Fruit fly (Drosophila melanogaster) whole organism, prepupa: ENCODE results near the gene mia.

Experiments used
- CG10631 ChIP-seq: fragments of 200-800 bp; sonication (Bioruptor generic); optimal IDR thresholded peaks from 2 replicates; lab custom pipeline; 2016; ENCODE audit warnings: missing biosample characterization, missing genetic modification characterization
- CG10669 ChIP-seq: fragments of 200-800 bp; sonication (Bioruptor generic); optimal IDR thresholded peaks from 3 replicates; lab custom pipeline; 2018; ENCODE audit warnings: missing biosample characterization, mild to moderate bottlenecking, missing genetic modification characterization, moderate library complexity
- CG11294 ChIP-seq: fragments of 200-800 bp; sonication (Bioruptor generic); IDR thresholded peaks from 2 replicates; pipeline ENCODE4 v1.3.6; 2022; ENCODE audit warnings: missing biosample characterization, missing genetic modification characterization
- CG11762 ChIP-seq: fragments of 200-800 bp; sonication (Bioruptor generic); optimal IDR thresholded peaks from 3 replicates; lab custom pipeline; 2016; ENCODE audit warnings: missing biosample characterization, missing genetic modification characterization; ENCODE audit not compliant: insufficient read depth
- CG15336 ChIP-seq: fragments of 200-800 bp; sonication (Bioruptor generic); IDR thresholded peaks from 2 replicates; pipeline ENCODE4 v1.3.6; 2022; ENCODE audit warnings: missing biosample characterization, missing genetic modification characterization
- CG1621 ChIP-seq: fragments of 200-800 bp; sonication (Bioruptor generic); optimal IDR thresholded peaks from 3 replicates; lab custom pipeline; 2018; ENCODE audit warnings: missing biosample characterization, mild to moderate bottlenecking, missing genetic modification characterization
- CG16779 ChIP-seq: fragments of 200-800 bp; sonication (Bioruptor generic); optimal IDR thresholded peaks from 3 replicates; lab custom pipeline; 2017; ENCODE audit warnings: missing biosample characterization, mild to moderate bottlenecking, missing genetic modification characterization
- CG3032 ChIP-seq: fragments of 200-800 bp; optimal IDR thresholded peaks from 2 replicates; lab custom pipeline; 2019; ENCODE audit warnings: missing biosample characterization, mild to moderate bottlenecking, missing genetic modification characterization, moderate library complexity
- CG31627 ChIP-seq: fragments of 200-800 bp; sonication (Bioruptor generic); optimal IDR thresholded peaks from 3 replicates; lab custom pipeline; 2016; ENCODE audit warnings: missing biosample characterization, missing genetic modification characterization
- CG32006 ChIP-seq: fragments of 200-800 bp; sonication (Bioruptor generic); optimal IDR thresholded peaks from 3 replicates; lab custom pipeline; 2017; ENCODE audit warnings: missing biosample characterization, mild to moderate bottlenecking, missing genetic modification characterization
- CG3919 ChIP-seq: fragments of 200-800 bp; sonication (Bioruptor generic); optimal IDR thresholded peaks from 3 replicates; lab custom pipeline; 2016; ENCODE audit warnings: missing biosample characterization, missing genetic modification characterization
- CG4318 ChIP-seq: fragments of 200-800 bp; sonication (Bioruptor generic); optimal IDR thresholded peaks from 3 replicates; lab custom pipeline; 2017; ENCODE audit warnings: missing biosample characterization, mild to moderate bottlenecking, missing genetic modification characterization
- CG6163 ChIP-seq: fragments of 200-800 bp; sonication (Bioruptor generic); IDR thresholded peaks from 3 replicates; pipeline ENCODE4 v1.3.6; 2022; ENCODE audit warnings: missing biosample characterization, missing genetic modification characterization
- CG6854 ChIP-seq: fragments of 200-800 bp; sonication (Bioruptor generic); optimal IDR thresholded peaks from 2 replicates; lab custom pipeline; 2017; ENCODE audit warnings: missing biosample characterization, mild to moderate bottlenecking, missing genetic modification characterization
- CG8119 ChIP-seq: fragments of 200-800 bp; sonication (Bioruptor generic); IDR thresholded peaks from 3 replicates; pipeline ENCODE4 v1.3.6; 2022; ENCODE audit warnings: missing biosample characterization, missing genetic modification characterization
- CG8632 ChIP-seq: fragments of 200-800 bp; sonication (Bioruptor generic); optimal IDR thresholded peaks from 3 replicates; lab custom pipeline; 2016; ENCODE audit warnings: missing biosample characterization, missing genetic modification characterization
- CG9139 ChIP-seq: fragments of 200-800 bp; sonication (Bioruptor generic); optimal IDR thresholded peaks from 3 replicates; lab custom pipeline; 2017; ENCODE audit warnings: missing biosample characterization, mild to moderate bottlenecking, missing genetic modification characterization
- Eip78C ChIP-seq: fragments of 200-800 bp; sonication (Bioruptor generic); peaks from one replicate; lab custom pipeline; 2016; ENCODE audit warnings: missing biosample characterization, missing genetic modification characterization
- Eip93F ChIP-seq: fragments of 200-800 bp; sonication (Bioruptor generic); optimal IDR thresholded peaks from 2 replicates; lab custom pipeline; 2016; ENCODE audit warnings: missing biosample characterization, mild to moderate bottlenecking, missing genetic modification characterization
- Ets21C ChIP-seq: fragments of 200-800 bp; sonication (Bioruptor generic); optimal IDR thresholded peaks from 3 replicates; lab custom pipeline; 2016; ENCODE audit warnings: missing biosample characterization, missing genetic modification characterization
- Ets96B ChIP-seq: fragments of 200-800 bp; optimal IDR thresholded peaks from 2 replicates; lab custom pipeline; 2019; ENCODE audit warnings: missing biosample characterization, mild to moderate bottlenecking, missing genetic modification characterization, moderate library complexity
- Gug ChIP-seq: fragments of 200-800 bp; sonication (Bioruptor generic); IDR thresholded peaks from 2 replicates; pipeline ENCODE4 v1.3.6; 2022; ENCODE audit warnings: missing biosample characterization, missing genetic modification characterization
- Hr38 ChIP-seq: sonication (Bioruptor generic); optimal IDR thresholded peaks from 2 replicates; lab custom pipeline; 2016; ENCODE audit warnings: missing biosample characterization, missing genetic modification characterization
- Hr39 ChIP-seq: fragments of 200-800 bp; sonication (Bioruptor generic); optimal IDR thresholded peaks from 2 replicates; lab custom pipeline; 2016; ENCODE audit warnings: missing biosample characterization, missing genetic modification characterization
- Hr4 ChIP-seq: fragments of 200-800 bp; sonication (Bioruptor generic); optimal IDR thresholded peaks from 3 replicates; lab custom pipeline; 2016; ENCODE audit warnings: missing biosample characterization, missing genetic modification characterization
- Lpt ChIP-seq: fragments of 200-800 bp; sonication (Bioruptor generic); optimal IDR thresholded peaks from 3 replicates; lab custom pipeline; 2016; ENCODE audit warnings: missing biosample characterization, missing genetic modification characterization
- OdsH ChIP-seq: fragments of 200-800 bp; sonication (Bioruptor generic); optimal IDR thresholded peaks from 3 replicates; lab custom pipeline; 2016; ENCODE audit warnings: missing biosample characterization, missing genetic modification characterization
- Smox ChIP-seq: fragments of 200-800 bp; sonication (Bioruptor generic); optimal IDR thresholded peaks from 3 replicates; lab custom pipeline; 2016; ENCODE audit warnings: missing biosample characterization, missing genetic modification characterization
- Sox14 ChIP-seq: fragments of 200-800 bp; sonication (Bioruptor generic); optimal IDR thresholded peaks from 3 replicates; lab custom pipeline; 2016; ENCODE audit warnings: missing biosample characterization, missing genetic modification characterization
- Sox15 ChIP-seq: fragments of 200-800 bp; sonication (Bioruptor generic); optimal IDR thresholded peaks from 3 replicates; lab custom pipeline; 2016; ENCODE audit warnings: missing biosample characterization, missing genetic modification characterization
- achi ChIP-seq: fragments of 200-800 bp; sonication (Bioruptor generic); optimal IDR thresholded peaks from 3 replicates; lab custom pipeline; 2016; ENCODE audit warnings: missing biosample characterization, missing genetic modification characterization
- cyc ChIP-seq: fragments of 200-800 bp; sonication (Bioruptor generic); optimal IDR thresholded peaks from 3 replicates; lab custom pipeline; 2016; ENCODE audit warnings: missing biosample characterization, missing genetic modification characterization
- dac ChIP-seq: fragments of 200-800 bp; sonication (Bioruptor generic); optimal IDR thresholded peaks from 2 replicates; lab custom pipeline; 2017; ENCODE audit warnings: missing biosample characterization, mild to moderate bottlenecking, missing genetic modification characterization
- dsx ChIP-seq: fragments of 200-800 bp; optimal IDR thresholded peaks from 3 replicates; lab custom pipeline; 2019; ENCODE audit warnings: missing biosample characterization, mild to moderate bottlenecking, missing genetic modification characterization, moderate library complexity; ENCODE audit not compliant: poor library complexity, severe bottlenecking
- eg ChIP-seq: fragments of 200-800 bp; sonication (Bioruptor generic); IDR thresholded peaks from 3 replicates; pipeline ENCODE4 v1.3.6; 2022; ENCODE audit warnings: missing biosample characterization, missing genetic modification characterization
- esn ChIP-seq: fragments of 200-800 bp; sonication (Bioruptor generic); optimal IDR thresholded peaks from 2 replicates; lab custom pipeline; 2016; ENCODE audit warnings: missing biosample characterization, mild to moderate bottlenecking, missing genetic modification characterization, moderate library complexity
- fd59A ChIP-seq: fragments of 200-800 bp; sonication (Bioruptor generic); optimal IDR thresholded peaks from 2 replicates; lab custom pipeline; 2017; ENCODE audit warnings: missing biosample characterization, mild to moderate bottlenecking, missing genetic modification characterization, missing genetic modification reagents
- fd85E ChIP-seq: fragments of 200-800 bp; sonication (Bioruptor generic); optimal IDR thresholded peaks from 3 replicates; lab custom pipeline; 2016; ENCODE audit warnings: missing biosample characterization, missing genetic modification characterization
- fkh ChIP-seq: fragments of 200-800 bp; sonication (Bioruptor generic); optimal IDR thresholded peaks from 3 replicates; lab custom pipeline; 2017; ENCODE audit warnings: missing biosample characterization, mild to moderate bottlenecking, missing genetic modification characterization, moderate library complexity
- lz ChIP-seq: fragments of 200-800 bp; sonication (Bioruptor generic); optimal IDR thresholded peaks from 3 replicates; lab custom pipeline; 2016; ENCODE audit warnings: missing biosample characterization, missing genetic modification characterization
- pdm3 ChIP-seq: fragments of 200-800 bp; sonication (Bioruptor generic); optimal IDR thresholded peaks from 3 replicates; lab custom pipeline; 2016; ENCODE audit warnings: missing biosample characterization, missing genetic modification characterization
- salr ChIP-seq, 2 experiments: fragments of 200-800 bp; sonication (Bioruptor generic); optimal IDR thresholded peaks; 3 replicates each; lab custom pipeline; 2016 to 2018; ENCODE audit warnings: missing biosample characterization in 2 of 2, missing genetic modification characterization in 2 of 2, mild to moderate bottlenecking in 1 of 2
- spab ChIP-seq: fragments of 200-800 bp; sonication (Bioruptor generic); optimal IDR thresholded peaks from 2 replicates; lab custom pipeline; 2017; ENCODE audit warnings: missing biosample characterization, mild to moderate bottlenecking, missing genetic modification characterization, missing genetic modification reagents
- ss ChIP-seq, 2 experiments: fragments of 200-800 bp; sonication (Bioruptor generic); optimal IDR thresholded peaks; 2 replicates in 1 of 2; 3 replicates in 1 of 2; lab custom pipeline; 2017 to 2018; ENCODE audit warnings: mild to moderate bottlenecking in 2 of 2, missing biosample characterization in 2 of 2, missing genetic modification characterization in 2 of 2, moderate library complexity in 1 of 2
- svp ChIP-seq: fragments of 200-800 bp; sonication (Bioruptor generic); peaks from one replicate; lab custom pipeline; 2016; ENCODE audit warnings: missing biosample characterization, missing genetic modification characterization
- topi ChIP-seq: fragments of 200-800 bp; sonication (Bioruptor generic); optimal IDR thresholded peaks from 3 replicates; lab custom pipeline; 2016; ENCODE audit warnings: missing biosample characterization, missing genetic modification characterization
- vri ChIP-seq: fragments of 200-800 bp; sonication (Bioruptor generic); optimal IDR thresholded peaks from 3 replicates; lab custom pipeline; 2016; ENCODE audit warnings: missing biosample characterization, mild to moderate bottlenecking, missing genetic modification characterization

mia gene

dm6 chr3R:5568590-5568989, 17.6 kb upstream of the mia start, which contains the start of the genes CG2931 and Rheb (continued):
- peak; percentile 63 for TF ChIP-seq Hr39 (GFP tag; lab: Kevin White, UChicago)

DNA sequence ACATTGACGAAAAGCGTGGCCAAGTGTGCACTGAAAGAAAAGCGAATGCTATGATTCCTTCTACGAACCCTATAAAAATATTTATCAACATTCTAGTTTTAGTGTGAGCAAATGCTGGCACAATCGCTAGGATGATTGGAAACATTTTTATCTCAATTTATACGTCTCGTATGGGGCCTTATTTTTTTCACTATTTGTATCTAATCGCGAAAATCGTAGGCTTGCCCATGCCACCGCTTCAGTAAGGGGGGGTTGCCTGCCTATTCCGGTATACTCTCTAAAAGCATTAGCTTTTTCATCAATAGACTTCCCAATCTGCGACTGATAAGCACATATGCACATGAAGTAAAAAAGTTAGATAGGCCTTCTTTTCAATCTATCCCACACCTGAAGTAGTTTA, 14.7 kb upstream of the mia start:
- TF ChIP-seq svp (GFP tag; lab: Kevin White, UChicago) (peak; percentile 80), CG11294 (peak; percentile 82), dac (GFP tag; lab: Kevin White, UChicago) (peak; percentile 55), Sox15 (GFP tag; lab: Kevin White, UChicago) (no peak), CG9139 (GFP tag; lab: Kevin White, UChicago) (no peak), CG3032 (tag; lab: Kevin White, UChicago) (no peak), CG11762 (GFP tag; lab: Kevin White, UChicago) (peak; percentile 23), vri (GFP tag; lab: Kevin White, UChicago) (peak; percentile 87), CG8119 (GFP tag; lab: Robert Waterston, UW) (peak; percentile 87), fd85E (no peak), dsx (GFP tag; lab: Kevin White, UChicago) (no peak), CG10631 (no peak), salr (GFP tag; optimal IDR thresholded peaks at IDR 0.05; lab: Kevin White, UChicago) (no peak), CG10669 (GFP tag; lab: Kevin White, UChicago) (no peak), CG6854 (GFP tag; lab: Kevin White, UChicago) (no peak), CG31627 (peak; percentile 31), CG15336 (GFP tag; lab: Robert Waterston, UW) (peak; percentile 89), CG4318 (no peak), cyc (no peak), CG8632 (GFP tag; lab: Kevin White, UChicago) (no peak), Eip78C (GFP tag; lab: Kevin White, UChicago) (peak; percentile 63), CG1621 (tag; lab: Kevin White, UChicago) (no peak), CG3919 (GFP tag; lab: Kevin White, UChicago) (no peak), ss (GFP tag; optimal IDR thresholded peaks at IDR 0.05; lab: Kevin White, UChicago) (no peak), Lpt (peak; percentile 61), Sox14 (GFP tag; lab: Kevin White, UChicago) (peak; percentile 56), Ets96B (tag; lab: Kevin White, UChicago) (no peak), Smox (GFP tag; lab: Kevin White, UChicago) (no peak), CG6163 (peak; percentile 92), OdsH (GFP tag; lab: Kevin White, UChicago) (no peak), CG16779 (tag; lab: Kevin White, UChicago) (peak; percentile 42), Hr4 (GFP tag; lab: Kevin White, UChicago) (peak; percentile 90), fd59A (GFP tag; lab: Kevin White, UChicago) (no peak), CG32006 (GFP tag; lab: Kevin White, UChicago) (no peak), pdm3 (no peak), Hr38 (GFP tag; lab: Kevin White, UChicago) (no peak), eg (peak; percentile 93), fkh (GFP tag; lab: Kevin White, UChicago) (no peak), Eip93F (GFP tag; lab: Kevin White, UChicago) (no peak), topi (GFP tag; lab: Kevin White, UChicago) (no peak), achi (no peak), Ets21C (no peak), Gug (GFP tag; lab: Robert Waterston, UW) (peak; percentile 78), lz (GFP tag; lab: Kevin White, UChicago) (peak; percentile 47), spab (no peak), esn (GFP tag; lab: Kevin White, UChicago) (peak; percentile 65)
